Worm (Caenorhabditis elegans) whole organism, mixed stage, embryonic: ENCODE measurements around the gene K01D12.8.

ENCODE experiments used
- bed-3 ChIP-seq: fragments of 200-800 bp; sonication (Bioruptor generic); optimal IDR thresholded peaks from 3 replicates; lab custom pipeline; 2018; ENCODE audit warnings: mild to moderate bottlenecking, missing genetic modification characterization, moderate library complexity, missing compliant biosample characterization
- blmp-1 ChIP-seq: fragments of 150-350 bp; optimal IDR thresholded peaks from 2 replicates; lab custom pipeline; 2014; ENCODE audit warnings: missing biosample characterization, missing genetic modification characterization
- ceh-39 ChIP-seq: fragments of 150-350 bp; optimal IDR thresholded peaks from 2 replicates; lab custom pipeline; 2014; ENCODE audit warnings: missing biosample characterization, missing genetic modification characterization
- ceh-43 ChIP-seq: fragments of 200-800 bp; sonication (Bioruptor generic); optimal IDR thresholded peaks from 2 replicates; lab custom pipeline; 2018; ENCODE audit warnings: mild to moderate bottlenecking, missing genetic modification characterization, moderate library complexity, missing compliant biosample characterization
- ces-1 ChIP-seq: fragments of 150-350 bp; optimal IDR thresholded peaks from 2 replicates; lab custom pipeline; 2014; ENCODE audit warnings: missing biosample characterization, missing genetic modification reagents, missing genetic modification characterization
- elt-1 ChIP-seq: sonication (generic microtip); optimal IDR thresholded peaks from 2 replicates; lab custom pipeline; 2017; ENCODE audit warnings: missing genetic modification characterization, mild to moderate bottlenecking, missing compliant biosample characterization, antibody characterized with exemption, moderate library complexity, borderline replicate concordance; ENCODE audit not compliant: insufficient read depth
- lin-13 ChIP-seq: fragments of 150-350 bp; optimal IDR thresholded peaks from 2 replicates; lab custom pipeline; 2014; ENCODE audit warnings: missing biosample characterization, missing genetic modification characterization
- lsy-2 ChIP-seq: fragments of 150-350 bp; optimal IDR thresholded peaks from 2 replicates; lab custom pipeline; 2014; ENCODE audit warnings: missing biosample characterization, missing genetic modification characterization
- mep-1 ChIP-seq: fragments of 150-350 bp; optimal IDR thresholded peaks from 2 replicates; lab custom pipeline; 2017; ENCODE audit warnings: missing biosample characterization, missing genetic modification reagents, missing genetic modification characterization, inconsistent platforms
- nhr-237 ChIP-seq: fragments of 150-350 bp; optimal IDR thresholded peaks from 2 replicates; lab custom pipeline; 2014; ENCODE audit warnings: missing biosample characterization, missing genetic modification characterization
- pha-4 ChIP-seq: fragments of 150-350 bp; optimal IDR thresholded peaks from 2 replicates; lab custom pipeline; 2018; ENCODE audit warnings: missing biosample characterization, missing genetic modification reagents, missing genetic modification characterization
- unc-120 ChIP-seq: sonication (generic microtip); optimal IDR thresholded peaks from 2 replicates; lab custom pipeline; 2017; ENCODE audit warnings: missing genetic modification characterization, missing compliant biosample characterization; ENCODE audit not compliant: poor library complexity, severe bottlenecking
- unc-62 ChIP-seq: fragments of 150-350 bp; optimal IDR thresholded peaks from 2 replicates; lab custom pipeline; 2014; ENCODE audit warnings: missing biosample characterization, missing genetic modification reagents, missing genetic modification characterization

- TF ChIP-seq lin-13 (tag; lab: Kevin White, UChicago): no peak
- no peak for TF ChIP-seq nhr-237 (tag; lab: Kevin White, UChicago)
- no peak for TF ChIP-seq pha-4 (tag; lab: Kevin White, UChicago)
- TF ChIP-seq unc-62 (GFP tag; lab: Kevin White, UChicago): no peak
- no peak for TF ChIP-seq blmp-1 (tag; lab: Kevin White, UChicago)
- TF ChIP-seq ceh-39 (tag; lab: Kevin White, UChicago): no peak
- TF ChIP-seq mep-1: no peak
- TF ChIP-seq lsy-2 (tag; lab: Kevin White, UChicago): no peak
- TF ChIP-seq unc-120 (tag; lab: Kevin White, UChicago): no peak
- TF ChIP-seq ceh-43 (GFP tag; lab: Kevin White, UChicago): no peak
- TF ChIP-seq elt-1 (tag; lab: Kevin White, UChicago): no peak
- no peak for TF ChIP-seq ces-1 (GFP tag; lab: Kevin White, UChicago)
- TF ChIP-seq bed-3: no peak
Observed at ce11 chrV:12397545-12397944, 4.9 kb upstream of the K01D12.8 start, which contains the start of gene K01D12.5.
